Fruit fly (Drosophila melanogaster) whole organism, embryonic: ENCODE measurements around the gene CG11263.

ENCODE experiments used
- Abd-B ChIP-seq: fragments of 200-800 bp; sonication (Bioruptor generic); optimal IDR thresholded peaks from 2 replicates; lab custom pipeline; 2018; ENCODE audit warnings: missing biosample characterization, mild to moderate bottlenecking, missing genetic modification characterization, moderate library complexity
- B-H1 ChIP-seq: fragments of 200-800 bp; sonication (Bioruptor generic); IDR thresholded peaks from 3 replicates; pipeline ENCODE4 v1.3.6; 2022; ENCODE audit warnings: missing biosample characterization, missing genetic modification characterization
- CG10366 ChIP-seq: fragments of 200-800 bp; sonication (Bioruptor generic); IDR thresholded peaks from 2 replicates; pipeline ENCODE4 v1.3.6; 2022; ENCODE audit warnings: missing biosample characterization, missing genetic modification characterization
- CG11560 ChIP-seq: fragments of 200-800 bp; sonication (Bioruptor generic); IDR thresholded peaks from 3 replicates; pipeline ENCODE4 v1.3.6; 2022; ENCODE audit warnings: missing biosample characterization, missing genetic modification characterization
- CG12744 ChIP-seq: fragments of 200-800 bp; sonication (Bioruptor generic); optimal IDR thresholded peaks from 2 replicates; lab custom pipeline; 2016; ENCODE audit warnings: missing biosample characterization, missing genetic modification characterization
- CG13287 ChIP-seq: fragments of 200-800 bp; sonication (Bioruptor generic); IDR thresholded peaks from 2 replicates; pipeline ENCODE4 v1.3.6; 2022; ENCODE audit warnings: missing biosample characterization, missing genetic modification characterization; ENCODE audit not compliant: partially characterized antibody
- CG13424 ChIP-seq: fragments of 200-800 bp; sonication (Bioruptor generic); optimal IDR thresholded peaks from 2 replicates; lab custom pipeline; 2019; ENCODE audit warnings: missing biosample characterization, mild to moderate bottlenecking, missing genetic modification characterization, moderate library complexity
- CG15601 ChIP-seq: fragments of 200-800 bp; sonication (Bioruptor generic); optimal IDR thresholded peaks from 3 replicates; lab custom pipeline; 2019; ENCODE audit warnings: missing biosample characterization, mild to moderate bottlenecking, missing genetic modification characterization, moderate library complexity
- CG15696 ChIP-seq: fragments of 200-800 bp; sonication (Bioruptor generic); optimal IDR thresholded peaks from 2 replicates; lab custom pipeline; 2019; ENCODE audit warnings: missing biosample characterization, mild to moderate bottlenecking, missing genetic modification characterization, moderate library complexity
- CG1602 ChIP-seq: fragments of 200-800 bp; sonication (Bioruptor generic); optimal IDR thresholded peaks from 3 replicates; lab custom pipeline; 2016; ENCODE audit warnings: missing biosample characterization, missing genetic modification characterization
- CG1792 ChIP-seq: fragments of 200-800 bp; sonication (Bioruptor generic); optimal IDR thresholded peaks from 2 replicates; lab custom pipeline; 2016; ENCODE audit warnings: missing biosample characterization, missing genetic modification characterization
- CG18619 ChIP-seq: fragments of 200-800 bp; sonication (Bioruptor generic); optimal IDR thresholded peaks from 3 replicates; lab custom pipeline; 2017; ENCODE audit warnings: missing biosample characterization, mild to moderate bottlenecking, missing genetic modification characterization
- CG18764 ChIP-seq: fragments of 200-800 bp; sonication (Bioruptor generic); optimal IDR thresholded peaks from 3 replicates; lab custom pipeline; 2016; ENCODE audit warnings: missing biosample characterization, missing genetic modification characterization
- CG2678 ChIP-seq: fragments of 200-800 bp; sonication (Bioruptor generic); optimal IDR thresholded peaks from 3 replicates; lab custom pipeline; 2019; ENCODE audit warnings: missing biosample characterization, mild to moderate bottlenecking, missing genetic modification characterization, moderate library complexity
- CG31441 ChIP-seq: fragments of 200-800 bp; sonication (Bioruptor generic); IDR thresholded peaks from 2 replicates; pipeline ENCODE4 v1.3.6; 2022; ENCODE audit warnings: missing biosample characterization, missing genetic modification characterization
- CG3163 ChIP-seq: fragments of 200-800 bp; sonication (Bioruptor generic); optimal IDR thresholded peaks from 3 replicates; lab custom pipeline; 2016; ENCODE audit warnings: missing biosample characterization, missing genetic modification characterization
- CG3847 ChIP-seq: fragments of 200-800 bp; sonication (Bioruptor generic); IDR thresholded peaks from 2 replicates; pipeline ENCODE4 v1.3.6; 2022; ENCODE audit warnings: missing biosample characterization, missing genetic modification characterization
- CG4707 ChIP-seq: fragments of 200-800 bp; sonication (Bioruptor generic); optimal IDR thresholded peaks from 2 replicates; lab custom pipeline; 2018; ENCODE audit warnings: missing biosample characterization, mild to moderate bottlenecking, missing genetic modification characterization, moderate library complexity
- CG6765 ChIP-seq: fragments of 200-800 bp; sonication (Bioruptor generic); optimal IDR thresholded peaks from 3 replicates; lab custom pipeline; 2017; ENCODE audit warnings: missing biosample characterization, mild to moderate bottlenecking, missing genetic modification characterization
- Camta ChIP-seq: fragments of 200-800 bp; sonication (Bioruptor generic); optimal IDR thresholded peaks from 2 replicates; lab custom pipeline; 2016; ENCODE audit warnings: missing biosample characterization, missing genetic modification characterization
- Chrac-16 ChIP-seq: fragments of 200-800 bp; sonication (Bioruptor generic); optimal IDR thresholded peaks from 3 replicates; lab custom pipeline; 2016; ENCODE audit warnings: missing biosample characterization, missing genetic modification characterization
- CoRest ChIP-seq: fragments of 200-800 bp; sonication (Bioruptor generic); optimal IDR thresholded peaks from 3 replicates; lab custom pipeline; 2018; ENCODE audit warnings: missing biosample characterization, mild to moderate bottlenecking, missing genetic modification characterization, moderate library complexity
- CrebB ChIP-seq: fragments of 200-800 bp; sonication (Bioruptor generic); optimal IDR thresholded peaks from 3 replicates; lab custom pipeline; 2018; ENCODE audit warnings: missing biosample characterization, mild to moderate bottlenecking, missing genetic modification characterization
- D19B ChIP-seq: fragments of 200-800 bp; sonication (Bioruptor generic); optimal IDR thresholded peaks from 2 replicates; lab custom pipeline; 2017; ENCODE audit warnings: missing biosample characterization, mild to moderate bottlenecking, missing genetic modification characterization
- Dll ChIP-seq: fragments of 200-800 bp; sonication (Bioruptor generic); IDR thresholded peaks from 4 replicates; pipeline ENCODE4 v1.3.6; 2022; ENCODE audit warnings: missing biosample characterization, missing genetic modification characterization; ENCODE audit not compliant: partially characterized antibody
- Doc3 ChIP-seq: fragments of 200-800 bp; sonication (Bioruptor generic); IDR thresholded peaks from 3 replicates; pipeline ENCODE4 v1.3.6; 2022; ENCODE audit warnings: missing biosample characterization, missing genetic modification characterization; ENCODE audit not compliant: partially characterized antibody
- Eip74EF ChIP-seq, 2 experiments: fragments of 200-800 bp in 1 of 2; fragments of >200 bp in 1 of 2; sonication (Bioruptor generic) in 1 of 2; optimal IDR thresholded peaks; 2 replicates each; lab custom pipeline; 2017 to 2019; ENCODE audit warnings: missing biosample characterization in 2 of 2, missing genetic modification characterization in 2 of 2, mild to moderate bottlenecking in 1 of 2, moderate library complexity in 1 of 2
- Elba2 ChIP-seq: fragments of 200-800 bp; sonication (Bioruptor generic); optimal IDR thresholded peaks from 3 replicates; lab custom pipeline; 2016; ENCODE audit warnings: missing biosample characterization, missing genetic modification characterization
- Hmx ChIP-seq: fragments of 200-800 bp; sonication (Bioruptor generic); optimal IDR thresholded peaks from 2 replicates; lab custom pipeline; 2016; ENCODE audit warnings: missing biosample characterization, missing genetic modification characterization
- Nf-YB ChIP-seq: fragments of 200-800 bp; sonication (Bioruptor generic); optimal IDR thresholded peaks from 3 replicates; lab custom pipeline; 2019; ENCODE audit warnings: missing biosample characterization, mild to moderate bottlenecking, missing genetic modification characterization, moderate library complexity
- Six4 ChIP-seq: fragments of 200-800 bp; sonication (Bioruptor generic); optimal IDR thresholded peaks from 2 replicates; lab custom pipeline; 2016; ENCODE audit warnings: missing biosample characterization, missing genetic modification characterization
- Ssrp ChIP-seq: fragments of 200-800 bp; sonication (Bioruptor generic); optimal IDR thresholded peaks from 2 replicates; lab custom pipeline; 2018; ENCODE audit warnings: missing biosample characterization, mild to moderate bottlenecking, missing genetic modification characterization, moderate library complexity
- TFAM ChIP-seq: fragments of 200-800 bp; sonication (Bioruptor generic); optimal IDR thresholded peaks from 2 replicates; lab custom pipeline; 2017; ENCODE audit warnings: missing biosample characterization, missing genetic modification characterization, inconsistent platforms
- Taf1 ChIP-seq: fragments of 200-800 bp; sonication (Bioruptor generic); IDR thresholded peaks from 2 replicates; pipeline ENCODE4 v1.3.6; 2022; ENCODE audit warnings: missing biosample characterization, missing genetic modification characterization
- Xrp1 ChIP-seq: fragments of 200-800 bp; sonication (Bioruptor generic); IDR thresholded peaks from 2 replicates; pipeline ENCODE4 v1.3.6; 2022; ENCODE audit warnings: missing biosample characterization, missing genetic modification characterization
- abd-A ChIP-seq: fragments of 200-800 bp; sonication (Bioruptor generic); optimal IDR thresholded peaks from 3 replicates; lab custom pipeline; 2019; ENCODE audit warnings: missing biosample characterization, mild to moderate bottlenecking, missing genetic modification characterization, moderate library complexity
- cato ChIP-seq: fragments of 200-800 bp; sonication (Bioruptor generic); optimal IDR thresholded peaks from 2 replicates; lab custom pipeline; 2016; ENCODE audit warnings: missing biosample characterization, missing genetic modification characterization, borderline replicate concordance
- crp ChIP-seq, 2 experiments: fragments of 200-800 bp; sonication (Bioruptor generic); optimal IDR thresholded peaks; 2 replicates in 1 of 2; 3 replicates in 1 of 2; lab custom pipeline; 2017; ENCODE audit warnings: missing biosample characterization in 2 of 2, missing genetic modification characterization in 2 of 2, mild to moderate bottlenecking in 1 of 2, moderate library complexity in 1 of 2
- dysf ChIP-seq: fragments of 200-800 bp; sonication (Bioruptor generic); IDR thresholded peaks from 3 replicates; pipeline ENCODE4 v1.3.6; 2022; ENCODE audit warnings: missing biosample characterization, missing genetic modification characterization
- kay ChIP-seq: fragments of 200-800 bp; sonication (Bioruptor generic); optimal IDR thresholded peaks from 2 replicates; lab custom pipeline; 2016; ENCODE audit warnings: missing biosample characterization, missing genetic modification characterization
- knrl ChIP-seq: fragments of 200-800 bp; sonication (Bioruptor generic); IDR thresholded peaks from 3 replicates; pipeline ENCODE4 v1.3.6; 2022; ENCODE audit warnings: missing biosample characterization, missing genetic modification characterization; ENCODE audit not compliant: partially characterized antibody
- p53 ChIP-seq: fragments of 200-800 bp; sonication (Bioruptor generic); optimal IDR thresholded peaks from 2 replicates; lab custom pipeline; 2016; ENCODE audit warnings: missing biosample characterization, missing genetic modification characterization
- pho ChIP-seq: fragments of 200-800 bp; sonication (Bioruptor generic); optimal IDR thresholded peaks from 2 replicates; lab custom pipeline; 2016; ENCODE audit warnings: missing biosample characterization, missing genetic modification characterization
- repo ChIP-seq: fragments of 200-800 bp; sonication (Bioruptor generic); optimal IDR thresholded peaks from 2 replicates; lab custom pipeline; 2016; ENCODE audit warnings: missing biosample characterization, missing genetic modification characterization
- sqz ChIP-seq: fragments of 200-800 bp; sonication (Bioruptor generic); optimal IDR thresholded peaks from 3 replicates; lab custom pipeline; 2018; ENCODE audit warnings: missing biosample characterization, mild to moderate bottlenecking, missing genetic modification characterization
- twi ChIP-seq: fragments of 200-800 bp; optimal IDR thresholded peaks from 2 replicates; lab custom pipeline; 2019; ENCODE audit warnings: missing biosample characterization, mild to moderate bottlenecking, missing genetic modification characterization, moderate library complexity
- z ChIP-seq: fragments of 200-800 bp; sonication (Bioruptor generic); IDR thresholded peaks from 3 replicates; pipeline ENCODE4 v1.3.6; 2022; ENCODE audit warnings: missing biosample characterization, missing genetic modification characterization
- zen ChIP-seq: fragments of 200-800 bp; sonication (Bioruptor generic); optimal IDR thresholded peaks from 3 replicates; lab custom pipeline; 2018; ENCODE audit warnings: missing biosample characterization, mild to moderate bottlenecking, missing genetic modification characterization, moderate library complexity
- zf30C ChIP-seq: fragments of 200-800 bp; sonication (Bioruptor generic); optimal IDR thresholded peaks from 3 replicates; lab custom pipeline; 2018; ENCODE audit warnings: missing biosample characterization, mild to moderate bottlenecking, missing genetic modification characterization

Gene CG11263

dm6 chr3L:13015823-13016465, 9.3 kb downstream of the CG11263 start, which contains the start of gene CG11267 (continued):
- TF ChIP-seq twi, result peak; percentile 17
- peak; percentile 47 for TF ChIP-seq p53 (GFP tag; lab: Kevin White, UChicago)
- TF ChIP-seq Doc3 (GFP tag; lab: Robert Waterston, UW), result 0 out of 3 replicates have a peak, but pooled peaks have one; percentile 21
- peak; percentile 91 for TF ChIP-seq Xrp1 (GFP tag; lab: Robert Waterston, UW)
- peak; percentile 84 for TF ChIP-seq CoRest
- no peak for TF ChIP-seq kay
- peak; percentile 73 for TF ChIP-seq CG1602
- TF ChIP-seq zen (tag; lab: Kevin White, UChicago), result peak; percentile 82
- TF ChIP-seq Abd-B (GFP tag; lab: Kevin White, UChicago), result peak; percentile 83
- peak; percentile 81 for TF ChIP-seq CG15696 (tag; lab: Kevin White, UChicago)
- peak; percentile 69 for TF ChIP-seq sqz
- TF ChIP-seq repo, result peak; percentile 47
- peak; percentile 62 for TF ChIP-seq Chrac-16 (GFP tag; lab: Kevin White, UChicago)
- TF ChIP-seq Elba2 (GFP tag; lab: Kevin White, UChicago), result no peak
- TF ChIP-seq abd-A (tag; lab: Kevin White, UChicago), result no peak
- TF ChIP-seq CG2678, result peak; percentile 92
- TF ChIP-seq Six4 (GFP tag; lab: Kevin White, UChicago), result peak; percentile 78
- TF ChIP-seq Taf1, result peak; percentile 92
- peak; percentile 52 for TF ChIP-seq Nf-YB (GFP tag; lab: Kevin White, UChicago)
- peak in 1 of 2 experiments; percentile 48 for TF ChIP-seq Eip74EF (GFP tag; optimal IDR thresholded peaks at IDR 0.05; lab: Kevin White, UChicago)
- peak; percentile 78 for TF ChIP-seq CG3847 (GFP tag; lab: Robert Waterston, UW)
- TF ChIP-seq zf30C (GFP tag; lab: Kevin White, UChicago), result peak; percentile 94
- TF ChIP-seq z (GFP tag; lab: Robert Waterston, UW), result 0 out of 3 replicates have a peak, but pooled peaks have one; percentile 5
- peak; percentile 77 for TF ChIP-seq CG18764 (GFP tag; lab: Kevin White, UChicago)
- peak; percentile 63 for TF ChIP-seq CG15601 (tag; lab: Kevin White, UChicago)
- no peak for TF ChIP-seq knrl (GFP tag; lab: Robert Waterston, UW)
- TF ChIP-seq pho, result peak; percentile 59
- peak; percentile 12 for TF ChIP-seq CG3163 (GFP tag; lab: Kevin White, UChicago)
- peak; percentile 87 for TF ChIP-seq CG10366
- no peak; the same call in 2 of the 3 replicates for TF ChIP-seq CG11560
- peak; percentile 79 for TF ChIP-seq CG31441 (GFP tag; lab: Robert Waterston, UW)
- peak; percentile 68 for TF ChIP-seq CG6765 (GFP tag; lab: Kevin White, UChicago)
- TF ChIP-seq CG1792 (GFP tag; lab: Kevin White, UChicago), result peak; percentile 74
- TF ChIP-seq D19B, result peak; percentile 76
- TF ChIP-seq CrebB (tag; lab: Kevin White, UChicago), result peak; percentile 59
- peak; percentile 73 for TF ChIP-seq Ssrp
- TF ChIP-seq CG13424, result peak; percentile 77
- no peak for TF ChIP-seq CG4707 (GFP tag; lab: Kevin White, UChicago)
- TF ChIP-seq B-H1 (GFP tag; lab: Robert Waterston, UW), result peak; percentile 87
- no peak for TF ChIP-seq TFAM (GFP tag; lab: Kevin White, UChicago)
- no peak for TF ChIP-seq CG13287
- TF ChIP-seq Dll, result no peak
- TF ChIP-seq CG18619, result peak; percentile 73
- TF ChIP-seq crp (GFP tag; optimal IDR thresholded peaks at IDR 0.05; lab: Kevin White, UChicago), result no peak
- peak; percentile 12 for TF ChIP-seq Hmx (GFP tag; lab: Kevin White, UChicago)
- TF ChIP-seq CG12744, result peak; percentile 79
- peak; percentile 66 for TF ChIP-seq cato
- TF ChIP-seq dysf (GFP tag; lab: Robert Waterston, UW), result peak; percentile 94
- peak; percentile 59 for TF ChIP-seq Camta (GFP tag; lab: Kevin White, UChicago)
